Worm (Caenorhabditis elegans) whole organism, mixed stage, embryonic: Measurements from ENCODE around the gene egl-43.

Experiments used
- M03D4.4 ChIP-seq: sonication (generic microtip); optimal IDR thresholded peaks from 2 replicates; lab custom pipeline; 2017; ENCODE audit warnings: mild to moderate bottlenecking, missing genetic modification characterization, missing compliant biosample characterization
- bed-3 ChIP-seq: fragments of 200-800 bp; sonication (Bioruptor generic); optimal IDR thresholded peaks from 3 replicates; lab custom pipeline; 2018; ENCODE audit warnings: mild to moderate bottlenecking, missing genetic modification characterization, moderate library complexity, missing compliant biosample characterization
- ceh-39 ChIP-seq: fragments of 150-350 bp; optimal IDR thresholded peaks from 2 replicates; lab custom pipeline; 2014; ENCODE audit warnings: missing biosample characterization, missing genetic modification characterization
- ceh-43 ChIP-seq: fragments of 200-800 bp; sonication (Bioruptor generic); optimal IDR thresholded peaks from 2 replicates; lab custom pipeline; 2018; ENCODE audit warnings: mild to moderate bottlenecking, missing genetic modification characterization, moderate library complexity, missing compliant biosample characterization
- ceh-83 ChIP-seq: fragments of 200-800 bp; sonication (Bioruptor generic); optimal IDR thresholded peaks from 2 replicates; lab custom pipeline; 2018; ENCODE audit warnings: mild to moderate bottlenecking, missing genetic modification characterization, missing compliant biosample characterization
- ces-1 ChIP-seq: fragments of 150-350 bp; optimal IDR thresholded peaks from 2 replicates; lab custom pipeline; 2014; ENCODE audit warnings: missing biosample characterization, missing genetic modification reagents, missing genetic modification characterization
- cnd-1 ChIP-seq: fragments of 200-800 bp; sonication (Bioruptor generic); optimal IDR thresholded peaks from 2 replicates; lab custom pipeline; 2018; ENCODE audit warnings: mild to moderate bottlenecking, missing genetic modification characterization, missing compliant biosample characterization
- drap-1 ChIP-seq: fragments of 200-800 bp; sonication (Bioruptor generic); optimal IDR thresholded peaks from 3 replicates; lab custom pipeline; 2018; ENCODE audit warnings: mild to moderate bottlenecking, missing genetic modification characterization, missing compliant biosample characterization
- elt-1 ChIP-seq: sonication (generic microtip); optimal IDR thresholded peaks from 2 replicates; lab custom pipeline; 2017; ENCODE audit warnings: missing genetic modification characterization, mild to moderate bottlenecking, missing compliant biosample characterization, antibody characterized with exemption, moderate library complexity, borderline replicate concordance; ENCODE audit not compliant: insufficient read depth
- elt-3 ChIP-seq: fragments of 150-350 bp; optimal IDR thresholded peaks from 2 replicates; lab custom pipeline; 2014; ENCODE audit warnings: missing biosample characterization, missing genetic modification characterization
- flh-1 ChIP-seq: fragments of 200-800 bp; sonication (Bioruptor generic); optimal IDR thresholded peaks from 2 replicates; lab custom pipeline; 2018; ENCODE audit warnings: mild to moderate bottlenecking, missing genetic modification characterization, moderate library complexity, missing compliant biosample characterization
- ham-2 ChIP-seq: fragments of 200-800 bp; sonication (Bioruptor generic); optimal IDR thresholded peaks from 2 replicates; lab custom pipeline; 2018; ENCODE audit warnings: mild to moderate bottlenecking, missing genetic modification characterization, missing compliant biosample characterization
- hlh-1 ChIP-seq: fragments of 150-350 bp; optimal IDR thresholded peaks from 2 replicates; lab custom pipeline; 2014; ENCODE audit warnings: missing biosample characterization, missing genetic modification reagents, missing genetic modification characterization
- lin-13 ChIP-seq: fragments of 150-350 bp; optimal IDR thresholded peaks from 2 replicates; lab custom pipeline; 2014; ENCODE audit warnings: missing biosample characterization, missing genetic modification characterization
- lin-32 ChIP-seq: fragments of 200-800 bp; sonication (Bioruptor generic); optimal IDR thresholded peaks from 2 replicates; lab custom pipeline; 2018; ENCODE audit warnings: mild to moderate bottlenecking, missing genetic modification characterization, missing compliant biosample characterization
- lsy-2 ChIP-seq: fragments of 150-350 bp; optimal IDR thresholded peaks from 2 replicates; lab custom pipeline; 2014; ENCODE audit warnings: missing biosample characterization, missing genetic modification characterization
- mab-5 ChIP-seq: fragments of 150-350 bp; optimal IDR thresholded peaks from 2 replicates; lab custom pipeline; 2014; ENCODE audit warnings: missing biosample characterization, missing genetic modification characterization
- mep-1 ChIP-seq: fragments of 150-350 bp; optimal IDR thresholded peaks from 2 replicates; lab custom pipeline; 2017; ENCODE audit warnings: missing biosample characterization, missing genetic modification reagents, missing genetic modification characterization, inconsistent platforms
- mls-2 ChIP-seq: sonication (generic microtip); optimal IDR thresholded peaks from 2 replicates; lab custom pipeline; 2016; ENCODE audit warnings: mild to moderate bottlenecking, missing genetic modification characterization, moderate library complexity, missing compliant biosample characterization
- nhr-12 ChIP-seq: fragments of 150-350 bp; optimal IDR thresholded peaks from 2 replicates; lab custom pipeline; 2014; ENCODE audit warnings: missing biosample characterization, missing genetic modification characterization
- nhr-2 ChIP-seq: fragments of 150-350 bp; optimal IDR thresholded peaks from 2 replicates; lab custom pipeline; 2014; ENCODE audit warnings: missing biosample characterization, missing genetic modification characterization
- nhr-237 ChIP-seq: fragments of 150-350 bp; optimal IDR thresholded peaks from 2 replicates; lab custom pipeline; 2014; ENCODE audit warnings: missing biosample characterization, missing genetic modification characterization
- pha-4 ChIP-seq: fragments of 150-350 bp; optimal IDR thresholded peaks from 2 replicates; lab custom pipeline; 2018; ENCODE audit warnings: missing biosample characterization, missing genetic modification reagents, missing genetic modification characterization
- sem-2 ChIP-seq: fragments of 200-800 bp; sonication (Bioruptor generic); optimal IDR thresholded peaks from 2 replicates; lab custom pipeline; 2018; ENCODE audit warnings: mild to moderate bottlenecking, missing genetic modification characterization, missing compliant biosample characterization
- snpc-4 ChIP-seq: fragments of 150-350 bp; optimal IDR thresholded peaks from 2 replicates; lab custom pipeline; 2014; ENCODE audit warnings: missing biosample characterization, missing genetic modification characterization
- sptf-1 ChIP-seq: sonication (generic microtip); optimal IDR thresholded peaks from 2 replicates; lab custom pipeline; 2017; ENCODE audit warnings: mild to moderate bottlenecking, missing genetic modification characterization, moderate library complexity, missing compliant biosample characterization
- unc-39 ChIP-seq: fragments of 150-350 bp; optimal IDR thresholded peaks from 2 replicates; lab custom pipeline; 2014; ENCODE audit warnings: missing biosample characterization, missing genetic modification characterization
- unc-62 ChIP-seq: fragments of 150-350 bp; optimal IDR thresholded peaks from 2 replicates; lab custom pipeline; 2014; ENCODE audit warnings: missing biosample characterization, missing genetic modification reagents, missing genetic modification characterization
- zip-8 ChIP-seq: fragments of 150-350 bp; optimal IDR thresholded peaks from 2 replicates; lab custom pipeline; 2014; ENCODE audit warnings: missing biosample characterization, missing genetic modification characterization
- ztf-11 ChIP-seq: fragments of 150-350 bp; optimal IDR thresholded peaks from 2 replicates; lab custom pipeline; 2014; ENCODE audit warnings: missing biosample characterization, missing genetic modification characterization

egl-43 gene

DNA sequence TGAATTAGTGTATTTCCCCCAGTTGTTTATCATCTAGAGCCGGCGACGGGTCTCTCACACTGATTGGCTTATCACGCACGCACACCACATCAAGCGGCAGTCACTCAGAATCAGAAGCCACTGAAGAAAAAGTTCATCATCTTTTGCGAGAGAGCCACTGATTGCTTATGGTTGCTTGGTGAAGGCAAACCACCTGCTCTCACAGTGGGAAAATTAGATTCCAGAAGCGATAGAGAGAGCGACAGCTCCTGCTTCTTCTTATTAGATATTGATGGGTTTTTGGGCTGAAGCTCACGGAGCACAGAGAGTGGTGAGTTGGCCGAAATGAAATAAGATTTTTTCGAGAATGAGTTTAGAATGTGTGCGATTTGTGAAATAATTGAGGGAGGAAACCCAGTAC, 1.1 kb downstream of the egl-43 start:
- no peak for TF ChIP-seq elt-3 (tag; lab: Kevin White, UChicago)
- TF ChIP-seq nhr-237 (tag; lab: Kevin White, UChicago): no peak
- TF ChIP-seq lin-13 (tag; lab: Kevin White, UChicago): no peak
- peak; percentile 51 for TF ChIP-seq ces-1 (GFP tag; lab: Kevin White, UChicago)
- no peak for TF ChIP-seq unc-62
- no peak for TF ChIP-seq mep-1 (tag; lab: Kevin White, UChicago)
- TF ChIP-seq, all 35 proteins: peak for 1

DNA sequence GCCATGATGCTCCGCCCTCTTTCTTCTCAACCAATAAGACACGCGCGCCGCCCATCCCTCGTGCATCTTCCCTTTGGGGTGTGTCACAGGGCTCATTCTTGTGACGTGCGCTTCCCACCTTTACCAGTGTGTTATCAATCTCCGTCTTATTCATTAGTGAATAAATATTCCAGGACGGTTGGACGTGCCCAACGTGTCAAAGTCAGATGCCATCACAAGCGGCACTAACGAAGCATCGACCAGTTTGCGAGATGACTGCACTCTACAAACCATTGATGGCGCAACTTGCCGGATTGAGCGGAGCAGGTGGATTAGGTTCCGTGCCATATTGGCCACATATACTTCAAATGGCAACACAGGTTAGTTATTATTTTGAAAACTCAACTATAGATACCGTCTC, 5.1 kb downstream of the egl-43 start:
- no peak for TF ChIP-seq snpc-4 (tag; lab: Kevin White, UChicago)
- TF ChIP-seq nhr-2 (tag; lab: Kevin White, UChicago): no peak
- TF ChIP-seq pha-4 (tag; lab: Kevin White, UChicago): no peak
- TF ChIP-seq ceh-83 (GFP tag; lab: Kevin White, UChicago): no peak
- no peak for TF ChIP-seq sptf-1 (tag; lab: Kevin White, UChicago)
- no peak for TF ChIP-seq mep-1 (tag; lab: Kevin White, UChicago)
- TF ChIP-seq sem-2: no peak
- TF ChIP-seq unc-39 (tag; lab: Kevin White, UChicago): no peak
- TF ChIP-seq cnd-1 (tag; lab: Kevin White, UChicago): no peak
- no peak for TF ChIP-seq mab-5 (tag; lab: Kevin White, UChicago)
- no peak for TF ChIP-seq drap-1 (GFP tag; lab: Kevin White, UChicago)
- no peak for TF ChIP-seq nhr-237 (tag; lab: Kevin White, UChicago)
- no peak for TF ChIP-seq lin-13 (tag; lab: Kevin White, UChicago)
- no peak for TF ChIP-seq elt-1
- no peak for TF ChIP-seq zip-8 (tag; lab: Kevin White, UChicago)
- no peak for TF ChIP-seq ham-2
- no peak for TF ChIP-seq bed-3 (GFP tag; lab: Kevin White, UChicago)
- TF ChIP-seq M03D4.4 (tag; lab: Kevin White, UChicago): no peak

DNA sequence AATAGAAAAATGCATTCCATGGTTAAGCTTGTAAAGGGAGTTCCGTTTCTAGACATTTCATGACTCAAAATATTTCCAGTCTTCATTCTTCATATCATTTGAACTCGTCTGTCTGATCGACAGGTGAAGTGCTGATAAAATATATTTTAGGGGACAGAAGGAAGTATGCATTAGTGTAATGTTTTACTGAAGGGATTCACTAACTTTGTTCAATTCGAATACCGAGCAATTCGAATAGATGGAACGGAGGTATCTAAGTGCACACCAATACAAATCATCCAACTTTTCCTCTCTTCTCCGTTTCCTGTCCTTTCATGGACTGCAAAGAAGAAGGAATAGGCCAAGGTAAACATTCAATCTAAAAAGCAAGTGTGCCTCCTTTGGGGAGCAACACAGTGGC, 8.8 kb downstream of the egl-43 start:
- TF ChIP-seq ham-2: no peak
- no peak for TF ChIP-seq lsy-2 (tag; lab: Kevin White, UChicago)
- no peak for TF ChIP-seq sptf-1 (tag; lab: Kevin White, UChicago)
- no peak for TF ChIP-seq pha-4 (tag; lab: Kevin White, UChicago)
- TF ChIP-seq mep-1 (tag; lab: Kevin White, UChicago): no peak
- no peak for TF ChIP-seq hlh-1
- TF ChIP-seq lin-32 (GFP tag; lab: Kevin White, UChicago): no peak
- TF ChIP-seq unc-39 (tag; lab: Kevin White, UChicago): no peak
- TF ChIP-seq bed-3 (GFP tag; lab: Kevin White, UChicago): no peak
- TF ChIP-seq ceh-43 (GFP tag; lab: Kevin White, UChicago): no peak
- TF ChIP-seq mls-2 (tag; lab: Kevin White, UChicago): no peak
- TF ChIP-seq snpc-4 (tag; lab: Kevin White, UChicago): no peak
- TF ChIP-seq flh-1 (GFP tag; lab: Kevin White, UChicago): no peak
- TF ChIP-seq nhr-237 (tag; lab: Kevin White, UChicago): no peak
- no peak for TF ChIP-seq ceh-39 (tag; lab: Kevin White, UChicago)
- TF ChIP-seq M03D4.4 (tag; lab: Kevin White, UChicago): no peak
- TF ChIP-seq ztf-11: no peak

DNA sequence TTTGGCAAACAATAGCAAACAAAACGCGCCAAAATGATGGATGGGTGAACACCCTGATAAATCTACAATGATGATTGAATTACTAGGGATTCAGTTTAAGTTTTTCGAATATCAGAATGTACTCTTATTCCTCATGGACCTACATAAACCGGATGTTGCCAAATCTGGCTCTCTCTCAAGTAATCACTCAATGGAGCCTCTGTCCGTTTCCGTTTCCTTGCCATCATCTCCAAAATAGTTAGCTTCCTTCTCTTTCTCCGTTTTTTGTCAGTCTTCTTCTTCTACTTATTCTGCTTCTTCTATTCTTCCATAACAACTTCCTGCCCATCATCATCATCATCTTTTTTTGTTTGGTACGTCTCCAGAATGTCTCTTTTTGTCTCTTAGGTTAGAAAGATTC, 10.3 kb downstream of the egl-43 start:
- TF ChIP-seq elt-3 (tag; lab: Kevin White, UChicago) (no peak), flh-1 (GFP tag; lab: Kevin White, UChicago) (no peak), nhr-2 (tag; lab: Kevin White, UChicago) (no peak), drap-1 (GFP tag; lab: Kevin White, UChicago) (no peak), mep-1 (tag; lab: Kevin White, UChicago) (no peak), ceh-39 (tag; lab: Kevin White, UChicago) (no peak), nhr-12 (no peak), hlh-1 (no peak)
- TF ChIP-seq, all 35 proteins: peak for 0

DNA sequence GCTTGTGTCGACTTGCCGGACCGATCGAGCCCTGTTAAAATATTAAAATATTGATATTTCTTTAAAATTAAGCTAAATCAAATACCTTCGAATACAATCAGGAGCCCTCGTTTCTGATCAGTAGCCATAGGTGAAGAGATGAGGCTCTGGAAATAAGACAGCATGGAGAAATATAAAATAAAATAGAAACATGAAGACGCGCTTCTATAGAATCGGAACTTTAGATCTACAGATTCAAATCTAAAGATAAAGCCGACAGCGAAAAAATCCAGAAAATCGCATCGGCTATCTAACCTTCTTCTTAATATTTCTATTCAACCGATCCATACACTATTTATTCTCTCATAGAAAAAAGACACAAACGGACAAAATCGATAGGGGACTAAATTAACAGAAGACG, 12.0 kb downstream of the egl-43 start, which contains the start of gene dtmk-1:
dtmk-1 (minus strand) TSS at position 146 of the 400 bp plus-strand sequence.
- TF ChIP-seq elt-1 (peak; percentile 86), nhr-12 (no peak)
